Fruit fly (Drosophila melanogaster): ENCODE results near the gene CNMa.
A peak's percentile ranks its signal among the peaks of the same experiment; 100 is the strongest.

Gene CNMa

DNA sequence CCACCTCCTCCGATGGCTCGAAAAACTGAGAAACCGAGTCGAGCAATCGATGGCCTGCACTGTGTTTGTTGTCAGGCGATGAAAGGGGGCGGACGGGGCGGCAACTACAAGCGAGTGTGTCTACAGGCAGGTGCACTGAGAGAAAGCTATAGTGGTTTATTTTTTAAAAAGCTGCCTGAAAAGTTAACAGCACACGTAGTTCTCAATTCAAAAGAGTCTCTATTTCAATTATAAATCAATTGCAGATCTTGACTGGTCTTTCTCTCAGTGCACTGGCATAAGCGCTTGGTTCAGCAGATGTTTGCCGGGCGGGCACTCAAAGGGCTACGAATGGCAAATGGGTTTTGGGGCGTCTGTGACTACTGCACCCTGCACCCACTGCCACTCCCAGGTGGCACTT lies 25.3 kb upstream of the CNMa start:
- TF ChIP-seq Dll (optimal IDR thresholded peaks at IDR 0.05) (no peak), CG8478 (optimal IDR thresholded peaks at IDR 0.05) (no peak), psq (optimal IDR thresholded peaks at IDR 0.05) (no peak), EcR (GFP tag; optimal IDR thresholded peaks at IDR 0.05) (no peak), usp (GFP tag; optimal IDR thresholded peaks at IDR 0.05) (no peak), pan (optimal IDR thresholded peaks at IDR 0.05) (no peak)

dm6 chr3L:1876215-1876625 lies 20.8 kb upstream of the CNMa start, which contains the start of gene dre4:
TSS of gene dre4 (minus strand) at chr3L:1876312.
- no peak for TF ChIP-seq usp (GFP tag; optimal IDR thresholded peaks at IDR 0.05)
- TF ChIP-seq psq (optimal IDR thresholded peaks at IDR 0.05): no peak
- TF ChIP-seq CG8478 (optimal IDR thresholded peaks at IDR 0.05): no peak
- TF ChIP-seq pan (optimal IDR thresholded peaks at IDR 0.05): no peak
- TF ChIP-seq Dll (optimal IDR thresholded peaks at IDR 0.05): no peak
- TF ChIP-seq EcR (GFP tag; optimal IDR thresholded peaks at IDR 0.05): no peak

DNA sequence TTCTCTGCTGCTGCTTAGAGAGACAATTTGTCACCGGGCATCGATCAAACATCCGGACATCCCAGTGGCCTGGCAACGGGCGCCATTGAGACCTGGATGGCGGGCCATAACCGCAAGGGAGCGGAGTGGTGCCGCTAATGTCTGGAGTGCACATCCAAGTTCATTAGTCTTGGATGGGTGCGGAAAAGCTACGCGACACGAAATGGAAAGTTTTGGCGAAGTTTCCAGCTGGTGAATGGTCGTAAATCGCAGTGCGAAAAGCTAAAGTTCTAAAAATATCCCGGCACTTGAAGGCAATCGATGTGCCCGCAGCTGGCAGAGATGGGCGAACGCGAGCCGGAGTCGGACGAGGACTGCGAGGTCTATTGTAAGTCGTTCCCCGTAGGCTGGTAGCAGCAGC lies 14.3 kb upstream of the CNMa start, which contains the start of gene CG13924:
CG13924 (plus strand) TSS at position 301 of the 400 bp plus-strand sequence.
- no peak for TF ChIP-seq EcR (GFP tag; optimal IDR thresholded peaks at IDR 0.05)
- TF ChIP-seq Dll (optimal IDR thresholded peaks at IDR 0.05): no peak
- TF ChIP-seq usp (GFP tag; optimal IDR thresholded peaks at IDR 0.05): no peak
- no peak for TF ChIP-seq pan (optimal IDR thresholded peaks at IDR 0.05)
- no peak for TF ChIP-seq psq (optimal IDR thresholded peaks at IDR 0.05)

DNA sequence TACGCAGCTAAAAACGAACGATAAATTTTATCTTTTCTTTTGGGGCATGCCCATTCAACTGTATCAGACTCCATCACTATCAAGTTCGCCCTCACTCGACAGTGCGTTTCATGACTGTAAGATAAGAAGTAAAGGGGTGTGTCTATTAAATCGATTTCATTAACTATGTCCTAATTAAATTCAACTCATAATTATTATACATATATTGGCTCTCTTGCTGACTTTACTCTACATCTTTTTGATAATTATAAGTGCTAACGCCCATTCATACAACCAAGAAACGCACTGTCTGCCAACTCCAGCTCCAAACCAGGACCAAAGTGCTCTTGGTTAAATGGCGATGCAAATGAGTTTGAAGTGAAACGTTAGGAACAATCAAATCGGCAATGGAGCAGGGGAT lies 13.4 kb upstream of the CNMa start:
- no peak for TF ChIP-seq psq (optimal IDR thresholded peaks at IDR 0.05)
- no peak for TF ChIP-seq pan (optimal IDR thresholded peaks at IDR 0.05)
- TF ChIP-seq usp (GFP tag; optimal IDR thresholded peaks at IDR 0.05): no peak
- TF ChIP-seq EcR (GFP tag; optimal IDR thresholded peaks at IDR 0.05): no peak

DNA sequence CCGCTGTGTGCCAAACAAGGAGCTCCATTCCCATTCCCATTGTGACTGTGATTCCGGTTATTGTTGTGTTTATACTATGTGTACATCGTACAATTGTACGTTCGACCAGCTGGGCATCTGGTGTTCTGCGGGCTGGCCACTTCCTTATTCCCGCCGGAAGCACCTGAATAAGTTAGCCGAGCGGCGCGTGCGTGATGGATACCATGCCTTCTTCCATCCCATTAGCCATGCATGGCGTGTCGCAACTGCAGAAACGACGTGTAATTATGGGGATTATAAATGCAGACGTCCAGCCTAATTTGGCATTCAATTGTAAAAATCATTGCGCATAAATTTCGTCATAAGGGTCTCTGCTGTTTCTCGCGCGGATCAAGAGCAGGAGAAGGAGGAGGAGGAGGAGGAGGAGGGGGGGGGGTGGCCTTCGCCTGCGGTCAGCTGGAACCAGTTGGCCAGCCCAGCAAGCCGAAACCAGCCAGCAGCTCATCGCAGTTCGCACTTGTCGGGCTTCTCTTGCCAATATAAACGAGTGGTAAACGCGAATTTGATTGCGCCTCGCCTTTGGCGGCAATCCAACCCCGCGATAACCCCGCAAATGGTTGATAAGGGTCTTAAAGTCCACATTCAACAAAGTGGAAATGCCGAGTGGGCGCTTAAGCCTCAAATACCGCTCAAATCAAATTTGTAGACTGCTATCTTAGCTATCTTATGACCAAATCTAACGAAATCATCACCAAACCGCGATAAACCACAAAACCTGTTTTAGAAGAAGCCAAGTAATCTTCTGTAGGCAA lies 10.8 kb upstream of the CNMa start:
- TF ChIP-seq pan (optimal IDR thresholded peaks at IDR 0.05) (no peak), Dll (optimal IDR thresholded peaks at IDR 0.05) (peak; percentile 42), psq (optimal IDR thresholded peaks at IDR 0.05) (no peak), EcR (GFP tag; optimal IDR thresholded peaks at IDR 0.05) (no peak), usp (GFP tag; optimal IDR thresholded peaks at IDR 0.05) (no peak), CG8478 (optimal IDR thresholded peaks at IDR 0.05) (no peak)

DNA sequence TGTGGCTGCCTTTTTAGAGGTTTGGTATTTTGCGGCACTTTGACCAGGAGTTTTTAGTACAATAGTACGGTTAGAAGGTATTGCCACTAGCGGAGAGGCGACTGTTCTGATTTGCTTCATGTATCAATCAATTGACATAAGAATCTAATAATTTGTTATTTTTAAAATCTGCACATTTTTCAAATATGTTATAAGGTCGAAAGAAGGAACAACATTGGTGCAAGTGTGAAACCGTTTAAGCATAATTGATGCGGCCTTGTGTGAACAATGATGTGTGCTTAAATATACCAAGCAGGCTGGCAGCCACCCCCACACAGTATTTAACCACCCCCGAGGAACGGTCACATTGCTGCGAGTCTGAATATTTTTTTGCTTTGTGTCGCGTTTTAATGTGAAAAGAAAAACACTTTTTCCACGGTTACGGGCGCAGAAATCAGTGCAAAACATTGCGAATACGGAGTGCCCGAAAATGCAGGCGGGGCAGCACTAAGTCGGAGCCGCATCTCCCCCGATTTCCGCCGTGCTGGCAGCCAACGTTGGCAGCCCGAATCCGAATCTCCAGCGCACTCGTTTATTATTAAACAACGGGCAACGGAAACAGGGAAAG lies 9.8 kb upstream of the CNMa start, which contains the start of the genes HBS1 and CG12025:
HBS1 (minus strand) TSS at position 120 of the 607 bp plus-strand sequence.
CG12025 (plus strand) TSS at position 310 of the 607 bp plus-strand sequence.
- TF ChIP-seq EcR (GFP tag; optimal IDR thresholded peaks at IDR 0.05): no peak
- TF ChIP-seq psq (optimal IDR thresholded peaks at IDR 0.05): no peak
- TF ChIP-seq pan (optimal IDR thresholded peaks at IDR 0.05): no peak
- no peak for TF ChIP-seq CG8478 (optimal IDR thresholded peaks at IDR 0.05)
- TF ChIP-seq usp (GFP tag; optimal IDR thresholded peaks at IDR 0.05): no peak
- no peak for TF ChIP-seq Dll (optimal IDR thresholded peaks at IDR 0.05)

- TF ChIP-seq EcR (GFP tag; optimal IDR thresholded peaks at IDR 0.05) (no peak), CG8478 (optimal IDR thresholded peaks at IDR 0.05) (no peak), Dll (optimal IDR thresholded peaks at IDR 0.05) (peak; percentile 20)
Observed at dm6 chr3L:1861794-1862447, 6.5 kb upstream of the CNMa start, which contains the start of gene Rap1. TSS of gene Rap1 (minus strand) at chr3L:1862239.

- TF ChIP-seq CG8478 (optimal IDR thresholded peaks at IDR 0.05) (peak; percentile 28), Dll (optimal IDR thresholded peaks at IDR 0.05) (no peak)
Observed at dm6 chr3L:1861400-1861793, 6.0 kb upstream of the CNMa start.

- TF ChIP-seq pan (optimal IDR thresholded peaks at IDR 0.05) (no peak), psq (optimal IDR thresholded peaks at IDR 0.05) (no peak)
Observed at dm6 chr3L:1860749-1861148, 5.4 kb upstream of the CNMa start.

DNA sequence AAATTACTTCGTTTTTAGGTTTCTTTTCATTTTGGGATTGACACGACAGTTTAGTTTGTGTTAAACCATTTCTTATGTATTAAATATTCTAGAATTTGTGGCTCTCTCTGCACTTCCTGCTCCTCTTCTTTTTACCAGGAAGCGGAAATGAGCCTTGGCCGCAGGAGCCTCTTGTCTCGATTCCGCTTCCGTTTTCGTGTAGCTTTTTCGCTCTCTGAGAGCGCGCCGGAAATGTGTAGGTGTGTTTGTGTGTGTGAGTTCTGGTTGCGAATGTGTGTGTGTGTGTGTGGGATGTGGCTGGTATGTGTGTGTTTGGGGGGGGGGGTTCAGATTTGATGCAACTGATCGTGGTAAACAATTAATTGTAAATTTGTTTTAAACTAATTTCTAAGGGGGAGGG lies 4.2 kb upstream of the CNMa start:
- TF ChIP-seq usp (GFP tag; optimal IDR thresholded peaks at IDR 0.05) (no peak), psq (optimal IDR thresholded peaks at IDR 0.05) (no peak), EcR (GFP tag; optimal IDR thresholded peaks at IDR 0.05) (no peak), pan (optimal IDR thresholded peaks at IDR 0.05) (no peak), Dll (optimal IDR thresholded peaks at IDR 0.05) (no peak), CG8478 (optimal IDR thresholded peaks at IDR 0.05) (no peak)

DNA sequence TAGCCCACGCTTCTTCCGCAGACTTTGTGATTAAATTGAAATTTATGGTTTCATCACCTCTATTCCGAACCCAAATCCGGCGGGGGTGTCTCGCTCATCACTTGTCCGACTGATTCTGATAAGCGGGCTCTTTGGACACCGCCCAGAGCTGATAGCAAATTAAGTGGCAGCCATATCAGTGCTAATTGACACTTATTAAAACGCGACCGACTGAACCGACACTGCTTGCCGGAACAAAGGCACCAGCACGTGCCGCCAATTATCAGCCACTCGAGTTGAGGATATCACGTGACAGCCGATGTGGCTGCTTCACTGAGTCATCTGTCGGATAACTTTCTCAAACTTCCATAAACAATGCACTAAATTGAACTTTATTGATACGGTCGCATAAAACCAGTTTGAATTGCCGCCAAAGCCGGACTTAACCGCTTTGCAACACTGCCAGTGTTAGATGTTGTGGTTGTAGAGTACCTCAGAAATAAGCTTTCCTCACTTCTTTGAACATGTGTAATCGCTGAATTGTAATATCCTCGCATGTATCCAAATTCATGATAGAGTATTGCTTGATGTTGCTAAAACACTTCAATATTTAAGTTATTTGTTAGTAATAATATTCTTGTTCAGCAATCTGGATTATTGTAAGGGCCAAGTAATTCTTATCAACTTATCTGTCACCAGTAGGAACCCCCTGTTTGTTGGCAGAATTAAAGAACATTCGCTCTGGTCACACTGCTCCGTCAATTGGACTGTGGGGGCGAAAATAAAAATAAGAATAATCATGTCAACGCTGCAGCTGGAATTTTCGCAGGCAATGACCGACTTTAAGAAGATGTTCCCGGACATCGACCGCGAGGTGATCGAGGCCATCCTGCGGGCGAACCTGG lies 1.3 kb upstream of the CNMa start, which contains the start of gene CG12024:
CG12024 (plus strand) TSS at position 699 of the 884 bp plus-strand sequence.
- TF ChIP-seq EcR (GFP tag; optimal IDR thresholded peaks at IDR 0.05) (no peak), pan (optimal IDR thresholded peaks at IDR 0.05) (no peak), Dll (optimal IDR thresholded peaks at IDR 0.05) (no peak), CG8478 (optimal IDR thresholded peaks at IDR 0.05) (no peak), usp (GFP tag; optimal IDR thresholded peaks at IDR 0.05) (no peak)

Measured in whole organism.